Worm (Caenorhabditis elegans) whole organism, L3 larva: Measurements from ENCODE around the gene B0507.8.

ENCODE experiments used
- ceh-28 ChIP-seq: fragments of 150-350 bp; optimal IDR thresholded peaks from 2 replicates; lab custom pipeline; 2014; ENCODE audit warnings: missing biosample characterization, missing genetic modification reagents, missing genetic modification characterization
- daf-12 ChIP-seq: fragments of 150-350 bp; optimal IDR thresholded peaks from 2 replicates; lab custom pipeline; 2014; ENCODE audit warnings: missing biosample characterization, missing genetic modification reagents, missing genetic modification characterization
- elt-2 ChIP-seq: sonication (generic microtip); optimal IDR thresholded peaks from 2 replicates; lab custom pipeline; 2016; ENCODE audit warnings: missing genetic modification reagents, mild to moderate bottlenecking, missing genetic modification characterization, missing compliant biosample characterization
- elt-3 ChIP-seq, 3 experiments: fragments of 150-350 bp in 1 of 3; sonication (generic microtip) in 2 of 3; optimal IDR thresholded peaks; 2 replicates in 2 of 3; 4 replicates in 1 of 3; lab custom pipeline; 2014 to 2017; ENCODE audit warnings: missing biosample characterization in 3 of 3, missing genetic modification characterization in 3 of 3
- fos-1 ChIP-seq: fragments of 150-350 bp; optimal IDR thresholded peaks from 2 replicates; lab custom pipeline; 2014; ENCODE audit warnings: missing biosample characterization, missing genetic modification characterization
- nhr-11 ChIP-seq: fragments of 150-350 bp; optimal IDR thresholded peaks from 2 replicates; lab custom pipeline; 2014; ENCODE audit warnings: missing biosample characterization, missing genetic modification characterization
- nhr-28 ChIP-seq: fragments of 150-350 bp; optimal IDR thresholded peaks from 2 replicates; lab custom pipeline; 2014; ENCODE audit warnings: missing biosample characterization, missing genetic modification characterization
- pqm-1 ChIP-seq: fragments of 150-350 bp; optimal IDR thresholded peaks from 2 replicates; lab custom pipeline; 2017; ENCODE audit warnings: missing biosample characterization, missing genetic modification characterization, inconsistent platforms
- sea-2 ChIP-seq: fragments of 150-350 bp; sonication (generic microtip); optimal IDR thresholded peaks from 4 replicates; lab custom pipeline; 2014; ENCODE audit warnings: missing biosample characterization, missing genetic modification reagents, missing genetic modification characterization
- unc-39 ChIP-seq: sonication (generic microtip); optimal IDR thresholded peaks from 4 replicates; lab custom pipeline; 2017; ENCODE audit warnings: missing biosample characterization, missing genetic modification characterization
- unc-62 ChIP-seq: fragments of 150-350 bp; sonication (generic microtip); optimal IDR thresholded peaks from 4 replicates; lab custom pipeline; 2014; ENCODE audit warnings: missing biosample characterization, missing genetic modification reagents, missing genetic modification characterization

DNA sequence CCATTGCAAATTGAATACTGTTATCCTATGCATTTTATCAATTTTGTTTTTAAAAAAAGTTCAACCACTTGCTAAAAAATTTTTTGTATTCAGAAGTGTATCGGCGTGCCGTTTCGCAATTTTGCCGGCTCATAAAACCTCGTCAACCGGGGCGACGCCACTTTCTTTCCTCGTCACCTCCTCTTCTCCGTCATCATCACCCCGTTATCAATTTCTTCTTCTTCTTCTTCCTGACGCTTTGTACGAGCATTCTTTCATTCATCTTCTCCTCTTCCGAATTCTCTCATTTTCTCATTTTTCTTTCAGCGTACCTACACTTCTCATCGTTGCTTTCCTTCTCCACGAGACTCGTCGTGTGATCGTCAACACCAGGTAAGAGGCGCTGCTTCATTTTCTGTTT lies 23.5 kb upstream of the B0507.8 start, which contains the start of gene sup-37:
- TF ChIP-seq ceh-28 (tag; lab: Kevin White, UChicago) (no peak), unc-39 (tag; lab: Kevin White, UChicago) (no peak), fos-1 (no peak), nhr-11 (no peak), daf-12 (tag; lab: Kevin White, UChicago) (no peak), nhr-28 (tag; lab: Kevin White, UChicago) (no peak), elt-3 (tag; optimal IDR thresholded peaks at IDR 0.05; lab: Kevin White, UChicago) (no peak), unc-62 (no peak), pqm-1 (tag; lab: Kevin White, UChicago) (no peak), elt-2 (tag; lab: Kevin White, UChicago) (no peak), sea-2 (no peak)
